Worm (Caenorhabditis elegans) whole organism, L1 larva: ENCODE results near the gene nono-1.

Experiments
- C04F5.9 ChIP-seq: sonication (generic microtip); optimal IDR thresholded peaks from 2 replicates; lab custom pipeline; 2016; ENCODE audit warnings: missing genetic modification characterization, missing compliant biosample characterization
- C16A3.4 ChIP-seq: fragments of 150-350 bp; optimal IDR thresholded peaks from 2 replicates; lab custom pipeline; 2014; ENCODE audit warnings: missing biosample characterization, missing genetic modification characterization
- C34B4.2 ChIP-seq: sonication (generic microtip); optimal IDR thresholded peaks from 2 replicates; lab custom pipeline; 2017; ENCODE audit warnings: mild to moderate bottlenecking, missing genetic modification characterization, missing compliant biosample characterization
- F16B12.6 ChIP-seq: fragments of 150-350 bp; optimal IDR thresholded peaks from 2 replicates; lab custom pipeline; 2014; ENCODE audit warnings: missing biosample characterization, missing genetic modification characterization
- aha-1 ChIP-seq: fragments of 150-350 bp; optimal IDR thresholded peaks from 2 replicates; lab custom pipeline; 2014; ENCODE audit warnings: missing biosample characterization, missing genetic modification characterization
- alr-1 ChIP-seq: fragments of 200-800 bp; sonication (Bioruptor generic); optimal IDR thresholded peaks from 2 replicates; lab custom pipeline; 2018; ENCODE audit warnings: borderline replicate concordance, mild to moderate bottlenecking, missing genetic modification characterization, missing compliant biosample characterization
- ama-1 ChIP-seq: fragments of 150-350 bp; optimal IDR thresholded peaks from 2 replicates; lab custom pipeline; 2014
- ceh-8 ChIP-seq: fragments of 200-800 bp; sonication (Bioruptor generic); optimal IDR thresholded peaks from 2 replicates; lab custom pipeline; 2018; ENCODE audit warnings: mild to moderate bottlenecking, missing genetic modification characterization, moderate library complexity, missing compliant biosample characterization
- ceh-90 ChIP-seq: sonication (generic microtip); optimal IDR thresholded peaks from 2 replicates; lab custom pipeline; 2016; ENCODE audit warnings: missing genetic modification characterization, missing compliant biosample characterization
- ces-1 ChIP-seq: fragments of 150-350 bp; optimal IDR thresholded peaks from 2 replicates; lab custom pipeline; 2014; ENCODE audit warnings: missing biosample characterization, missing genetic modification reagents, missing genetic modification characterization
- elt-2 ChIP-seq: sonication (generic microtip); optimal IDR thresholded peaks from 2 replicates; lab custom pipeline; 2016; ENCODE audit warnings: missing genetic modification characterization, mild to moderate bottlenecking, inconsistent platforms, missing compliant biosample characterization, missing genetic modification reagents
- elt-3 ChIP-seq, 6 experiments: fragments of 150-350 bp in 1 of 6; sonication (generic microtip); optimal IDR thresholded peaks; 2 replicates each; lab custom pipeline; 2017 to 2018; ENCODE audit warnings: missing biosample characterization in 6 of 6, missing genetic modification characterization in 6 of 6, inconsistent platforms in 1 of 6
- ets-5 ChIP-seq: fragments of 200-800 bp; sonication (Bioruptor generic); IDR thresholded peaks from 2 replicates; pipeline ENCODE4 v1.3.6; 2022; ENCODE audit warnings: missing genetic modification characterization, missing compliant biosample characterization
- fkh-4 ChIP-seq: sonication (generic microtip); optimal IDR thresholded peaks from 2 replicates; lab custom pipeline; 2016; ENCODE audit warnings: missing compliant biosample characterization, missing genetic modification characterization, borderline replicate concordance
- fos-1 ChIP-seq: fragments of 150-350 bp; optimal IDR thresholded peaks from 2 replicates; lab custom pipeline; 2014; ENCODE audit warnings: missing biosample characterization, missing genetic modification characterization
- grh-1 ChIP-seq: fragments of 200-800 bp; sonication (Bioruptor generic); IDR thresholded peaks from 2 replicates; pipeline ENCODE4 v1.3.6; 2022; ENCODE audit warnings: missing genetic modification reagents, missing genetic modification characterization, missing compliant biosample characterization
- hlh-17 ChIP-seq: fragments of 200-800 bp; sonication (Bioruptor generic); optimal IDR thresholded peaks from 2 replicates; lab custom pipeline; 2018; ENCODE audit warnings: missing genetic modification characterization, mild to moderate bottlenecking, missing compliant biosample characterization, moderate library complexity, borderline replicate concordance
- hlh-4 ChIP-seq: sonication (generic microtip); optimal IDR thresholded peaks from 2 replicates; lab custom pipeline; 2016; ENCODE audit warnings: mild to moderate bottlenecking, missing genetic modification characterization, missing compliant biosample characterization
- hpl-2 ChIP-seq: fragments of 150-350 bp; optimal IDR thresholded peaks from 2 replicates; lab custom pipeline; 2014; ENCODE audit warnings: missing biosample characterization, missing genetic modification reagents, missing genetic modification characterization
- irx-1 ChIP-seq: sonication (generic microtip); optimal IDR thresholded peaks from 2 replicates; lab custom pipeline; 2016; ENCODE audit warnings: missing genetic modification characterization, missing compliant biosample characterization
- lin-15B ChIP-seq: fragments of 150-350 bp; sonication (generic microtip); optimal IDR thresholded peaks from 3 replicates; lab custom pipeline; 2014; ENCODE audit warnings: missing biosample characterization, missing genetic modification characterization
- lsy-2 ChIP-seq, 2 experiments: fragments of 150-350 bp; optimal IDR thresholded peaks; 2 replicates each; lab custom pipeline; 2014; ENCODE audit warnings: missing biosample characterization in 2 of 2, missing genetic modification characterization in 2 of 2
- mab-9 ChIP-seq: fragments of 200-800 bp; sonication (Bioruptor generic); IDR thresholded peaks from 2 replicates; pipeline ENCODE4 v1.3.6; 2022; ENCODE audit warnings: missing genetic modification reagents, missing genetic modification characterization, missing compliant biosample characterization
- nhr-19 ChIP-seq: fragments of 200-800 bp; sonication (Bioruptor generic); conservative IDR thresholded peaks from 2 replicates; pipeline ENCODE4 v1.3.6; 2022; ENCODE audit warnings: missing genetic modification characterization, missing compliant biosample characterization
- nhr-20 ChIP-seq: sonication (generic microtip); optimal IDR thresholded peaks from 2 replicates; lab custom pipeline; 2016; ENCODE audit warnings: mild to moderate bottlenecking, missing genetic modification characterization, missing compliant biosample characterization
- nhr-47 ChIP-seq: sonication (generic microtip); optimal IDR thresholded peaks from 2 replicates; lab custom pipeline; 2016; ENCODE audit warnings: mild to moderate bottlenecking, missing genetic modification characterization, moderate library complexity, missing compliant biosample characterization
- nhr-71 ChIP-seq: sonication (generic microtip); optimal IDR thresholded peaks from 2 replicates; lab custom pipeline; 2016; ENCODE audit warnings: mild to moderate bottlenecking, missing genetic modification characterization, moderate library complexity, missing compliant biosample characterization
- nhr-76 ChIP-seq: sonication (generic microtip); optimal IDR thresholded peaks from 2 replicates; lab custom pipeline; 2017; ENCODE audit warnings: missing biosample characterization, missing genetic modification characterization
- nhr-90 ChIP-seq: sonication (generic microtip); optimal IDR thresholded peaks from 2 replicates; lab custom pipeline; 2016; ENCODE audit warnings: mild to moderate bottlenecking, missing genetic modification characterization, missing compliant biosample characterization; ENCODE audit not compliant: poor library complexity
- pqm-1 ChIP-seq: sonication (generic microtip); optimal IDR thresholded peaks from 3 replicates; lab custom pipeline; 2017; ENCODE audit warnings: missing biosample characterization, missing genetic modification characterization
- snu-23 ChIP-seq: sonication (generic microtip); optimal IDR thresholded peaks from 2 replicates; lab custom pipeline; 2016; ENCODE audit warnings: missing genetic modification characterization, missing compliant biosample characterization
- sptf-1 ChIP-seq: fragments of 150-350 bp; optimal IDR thresholded peaks from 2 replicates; lab custom pipeline; 2014; ENCODE audit warnings: missing biosample characterization, missing genetic modification characterization
- sup-37 ChIP-seq: fragments of 200-800 bp; sonication (Bioruptor generic); optimal IDR thresholded peaks from 2 replicates; lab custom pipeline; 2018; ENCODE audit warnings: mild to moderate bottlenecking, missing genetic modification characterization, missing compliant biosample characterization
- tbx-2 ChIP-seq: sonication (generic microtip); optimal IDR thresholded peaks from 2 replicates; lab custom pipeline; 2016; ENCODE audit warnings: missing genetic modification characterization, missing compliant biosample characterization
- tlp-1 ChIP-seq: fragments of 150-350 bp; optimal IDR thresholded peaks from 2 replicates; lab custom pipeline; 2014; ENCODE audit warnings: missing biosample characterization, missing genetic modification characterization
- unc-130 ChIP-seq: fragments of 150-350 bp; optimal IDR thresholded peaks from 2 replicates; lab custom pipeline; 2017; ENCODE audit warnings: missing biosample characterization, missing genetic modification characterization, inconsistent platforms
- unc-86 ChIP-seq: sonication (generic microtip); optimal IDR thresholded peaks from 2 replicates; lab custom pipeline; 2016; ENCODE audit warnings: missing genetic modification characterization, missing compliant biosample characterization
- unc-98 ChIP-seq: fragments of 200-800 bp; sonication (Bioruptor generic); IDR thresholded peaks from 2 replicates; pipeline ENCODE4 v1.3.6; 2022; ENCODE audit warnings: missing genetic modification characterization, missing compliant biosample characterization
- xbp-1 ChIP-seq: sonication (generic microtip); optimal IDR thresholded peaks from 2 replicates; lab custom pipeline; 2016; ENCODE audit warnings: missing genetic modification characterization, missing compliant biosample characterization
- zag-1 ChIP-seq: fragments of 150-350 bp; optimal IDR thresholded peaks from 2 replicates; lab custom pipeline; 2014; ENCODE audit warnings: missing biosample characterization, missing genetic modification characterization
- zip-4 ChIP-seq: fragments of 200-800 bp; sonication (Bioruptor generic); optimal IDR thresholded peaks from 2 replicates; lab custom pipeline; 2018; ENCODE audit warnings: mild to moderate bottlenecking, missing genetic modification characterization, moderate library complexity, missing compliant biosample characterization
- ztf-11 ChIP-seq, 2 experiments: sonication (generic microtip); optimal IDR thresholded peaks; 2 replicates each; lab custom pipeline; 2016 to 2017; ENCODE audit warnings: missing genetic modification characterization in 2 of 2, missing biosample characterization in 1 of 2, missing compliant biosample characterization in 1 of 2

nono-1 gene

ce11 chrIII:5943368-5944180, 14.5 kb downstream of the nono-1 start (continued):
- TF ChIP-seq elt-3 (tag; optimal IDR thresholded peaks at IDR 0.05; lab: Kevin White, UChicago) (no peak), sptf-1 (tag; lab: Kevin White, UChicago) (no peak), hlh-4 (tag; lab: Kevin White, UChicago) (no peak), ces-1 (GFP tag; lab: Kevin White, UChicago) (no peak), pqm-1 (tag; lab: Kevin White, UChicago) (no peak), ama-1 (peak; percentile 93), tlp-1 (no peak), irx-1 (tag; lab: Kevin White, UChicago) (no peak), hlh-17 (GFP tag; lab: Kevin White, UChicago) (no peak), unc-130 (tag; lab: Kevin White, UChicago) (no peak), nhr-47 (tag; lab: Kevin White, UChicago) (peak; percentile 58), grh-1 (GFP tag; lab: Robert Waterston, UW) (peak; percentile 35; the same call in 1 of the 2 replicates), nhr-90 (tag; lab: Kevin White, UChicago) (peak; percentile 68), F16B12.6 (tag; lab: Kevin White, UChicago) (no peak), ceh-8 (GFP tag; lab: Kevin White, UChicago) (no peak), nhr-20 (tag; lab: Kevin White, UChicago) (peak; percentile 40), lin-15B (tag; lab: Kevin White, UChicago) (no peak), elt-2 (peak; percentile 39), C34B4.2 (tag; lab: Kevin White, UChicago) (no peak), zip-4 (GFP tag; lab: Kevin White, UChicago) (no peak), mab-9 (GFP tag; lab: Robert Waterston, UW) (no peak), nhr-19 (GFP tag; lab: Robert Waterston, UW) (no peak), fos-1 (tag; lab: Kevin White, UChicago) (no peak), zag-1 (tag; lab: Kevin White, UChicago) (no peak), lsy-2 (tag; optimal IDR thresholded peaks at IDR 0.05; lab: Kevin White, UChicago) (peak in 1 of 2 experiments; percentile 18), unc-98 (no peak), sup-37 (GFP tag; lab: Kevin White, UChicago) (no peak), alr-1 (tag; lab: Kevin White, UChicago) (no peak), snu-23 (GFP tag; lab: Kevin White, UChicago) (peak; percentile 27), nhr-71 (tag; lab: Kevin White, UChicago) (peak; percentile 54), ztf-11 (tag; optimal IDR thresholded peaks at IDR 0.05; lab: Kevin White, UChicago) (peak in 1 of 2 experiments; percentile 19), C04F5.9 (tag; lab: Kevin White, UChicago) (no peak), fkh-4 (tag; lab: Kevin White, UChicago) (no peak), unc-86 (tag; lab: Kevin White, UChicago) (no peak), hpl-2 (GFP tag; lab: Kevin White, UChicago) (peak; percentile 67), ets-5 (GFP tag; lab: Robert Waterston, UW) (no peak), xbp-1 (tag; lab: Kevin White, UChicago) (peak; percentile 18), nhr-76 (tag; lab: Kevin White, UChicago) (no peak), C16A3.4 (tag; lab: Kevin White, UChicago) (no peak), aha-1 (tag; lab: Kevin White, UChicago) (no peak), tbx-2 (no peak), ceh-90 (tag; lab: Kevin White, UChicago) (no peak)
